Worm (Caenorhabditis elegans): Measurements from ENCODE around the gene lhpp-1.
"Not testable (repeated sequence)": the region's sequence is repeated elsewhere in the genome, so short reads cannot be mapped to it uniquely, and the experiment has no call there.

Gene lhpp-1

DNA sequence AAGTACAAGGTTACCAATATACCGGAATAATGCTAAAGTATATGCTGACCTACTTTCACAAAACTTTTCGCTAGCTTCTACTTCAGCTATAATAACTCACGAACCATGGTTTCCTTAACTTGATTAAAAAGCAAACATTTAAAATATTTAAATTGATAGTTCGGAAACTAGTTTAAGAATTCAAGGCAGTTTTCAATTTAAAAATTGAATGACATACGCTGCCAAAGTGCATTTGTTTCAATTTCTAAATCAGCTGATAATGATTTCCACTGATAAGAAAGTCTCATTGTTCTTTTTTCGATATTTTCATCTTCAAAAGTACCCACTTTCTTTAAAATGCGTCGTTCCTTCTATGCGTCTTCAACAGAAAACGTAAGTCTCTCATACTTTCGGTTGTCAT lies 19.6 kb upstream of the lhpp-1 start, which contains the start of gene enpp-1:
TSS of gene enpp-1 (plus strand) at position 301 of the 400 bp plus-strand sequence.
- TF ChIP-seq med-1 (GFP tag; optimal IDR thresholded peaks at IDR 0.05; ENCODE audit: insufficient read depth); ref-1 (GFP tag; conservative IDR thresholded peaks at IDR 0.05); klf-2 (GFP tag; conservative IDR thresholded peaks at IDR 0.05): not testable (repeated sequence)

DNA sequence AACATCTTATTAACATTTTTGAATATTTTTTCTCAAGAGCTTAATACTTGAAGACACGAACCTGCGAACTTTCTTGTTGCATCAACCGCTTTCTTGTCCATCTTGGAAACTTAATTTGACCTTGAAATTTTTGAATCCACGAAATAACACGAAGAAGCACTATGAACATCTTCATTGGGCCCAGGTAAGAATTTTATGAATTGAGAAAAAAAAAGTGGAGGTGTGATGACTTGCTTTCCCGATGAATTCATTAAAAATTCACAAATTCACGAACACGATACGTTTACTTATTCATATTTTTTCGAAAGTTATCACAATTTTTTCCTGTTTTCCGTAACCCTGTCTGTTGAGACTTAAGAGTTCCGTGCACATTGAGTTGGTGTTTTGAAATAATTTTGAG lies 19.1 kb upstream of the lhpp-1 start, which contains the start of gene C27A7.6:
TSS of gene C27A7.6 (minus strand) at position 101 of the 400 bp plus-strand sequence.
- TF ChIP-seq cog-1 (tag; optimal IDR thresholded peaks at IDR 0.05); klf-2 (GFP tag; conservative IDR thresholded peaks at IDR 0.05); ztf-29 (GFP tag; IDR thresholded peaks at IDR 0.05): not testable (repeated sequence)

DNA sequence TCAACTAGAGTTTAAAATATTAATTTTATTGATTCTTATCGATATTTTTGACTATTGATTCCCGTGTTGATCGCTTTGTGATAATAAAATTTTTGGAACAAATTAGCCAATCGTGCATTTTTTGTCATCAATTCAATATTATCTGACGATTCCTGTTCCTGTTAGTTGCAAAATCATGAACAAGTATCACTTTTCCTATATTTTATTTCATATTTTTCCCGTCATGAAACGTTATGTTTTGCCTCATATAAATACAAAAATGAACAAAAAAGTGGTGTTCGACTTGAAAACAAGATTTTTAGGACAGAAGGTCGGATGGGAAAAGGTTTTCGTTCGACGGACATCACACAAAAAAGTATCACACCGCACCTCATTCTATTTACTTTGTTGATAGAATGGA lies 9.7 kb upstream of the lhpp-1 start, which contains the start of gene C13C4.6:
TSS of gene C13C4.6 (plus strand) at position 301 of the 400 bp plus-strand sequence.
- no peak for TF ChIP-seq ztf-29 (GFP tag; IDR thresholded peaks at IDR 0.05)
- TF ChIP-seq ztf-23 (GFP tag; IDR thresholded peaks at IDR 0.05) = no peak
- no peak for TF ChIP-seq T22C8.4 (GFP tag; IDR thresholded peaks at IDR 0.05)
- TF ChIP-seq tab-1 (GFP tag; IDR thresholded peaks at IDR 0.05) = no peak
- TF ChIP-seq cog-1 (tag; optimal IDR thresholded peaks at IDR 0.05) = no peak
- no peak for TF ChIP-seq ref-1 (GFP tag; conservative IDR thresholded peaks at IDR 0.05)
- TF ChIP-seq med-1 (GFP tag; optimal IDR thresholded peaks at IDR 0.05; ENCODE audit: insufficient read depth) = no peak
- no peak for TF ChIP-seq klf-2 (GFP tag; conservative IDR thresholded peaks at IDR 0.05)
- no peak for TF ChIP-seq flt-1 (GFP tag; IDR thresholded peaks at IDR 0.05)

DNA sequence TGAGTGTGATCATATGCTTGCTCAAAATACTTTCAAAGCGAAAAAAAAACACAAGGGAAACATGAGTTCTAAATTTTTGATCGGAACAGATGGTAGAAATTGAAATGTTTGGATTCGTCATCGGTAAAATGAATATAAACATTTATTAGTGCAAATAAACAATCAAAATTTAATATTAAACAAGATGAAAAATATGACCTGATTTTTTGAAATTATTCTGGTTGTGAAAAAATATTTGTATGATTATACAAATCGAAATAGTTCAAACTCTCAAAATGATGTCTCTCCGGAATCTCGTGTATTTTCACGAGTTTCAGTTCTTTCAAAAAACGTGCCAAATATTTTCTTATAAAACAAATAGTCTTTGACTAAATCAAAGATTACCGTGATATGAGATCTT lies 8.8 kb upstream of the lhpp-1 start, which contains the start of gene C13C4.7:
TSS of gene C13C4.7 (minus strand) at position 101 of the 400 bp plus-strand sequence.
- no peak for TF ChIP-seq cog-1 (tag; optimal IDR thresholded peaks at IDR 0.05)
- no peak for TF ChIP-seq tab-1 (GFP tag; IDR thresholded peaks at IDR 0.05)
- TF ChIP-seq med-1 (GFP tag; optimal IDR thresholded peaks at IDR 0.05; ENCODE audit: insufficient read depth) = no peak
- no peak for TF ChIP-seq klf-2 (GFP tag; conservative IDR thresholded peaks at IDR 0.05)
- TF ChIP-seq flt-1 (GFP tag; IDR thresholded peaks at IDR 0.05) = no peak

DNA sequence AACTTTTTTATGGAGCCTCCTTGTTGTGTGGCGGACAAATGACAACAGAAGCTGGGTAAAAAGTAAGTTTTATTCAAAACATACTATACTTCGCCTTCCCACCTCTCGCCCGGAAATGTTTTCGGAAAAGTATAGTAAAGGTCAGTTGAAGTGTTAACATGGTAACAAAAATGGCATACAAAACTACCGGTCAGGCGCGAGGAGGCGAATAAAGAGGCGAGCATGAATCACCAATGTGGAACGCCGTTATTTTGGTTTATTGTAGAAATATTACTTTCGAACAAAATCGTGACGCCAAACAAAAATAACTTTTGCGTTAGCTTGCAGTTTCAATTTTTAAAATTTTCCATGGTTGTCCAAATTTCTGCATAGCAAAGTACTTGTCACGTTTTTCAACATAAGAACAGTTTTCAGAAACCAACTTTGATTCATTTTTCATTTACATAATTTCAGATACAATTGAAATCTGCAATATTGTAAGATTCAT lies 6.0 kb upstream of the lhpp-1 start, which contains the start of gene C13C4.8:
TSS of gene C13C4.8 (plus strand) at position 437 of the 487 bp plus-strand sequence.
- TF ChIP-seq flt-1 (GFP tag; IDR thresholded peaks at IDR 0.05) (no peak), med-1 (GFP tag; optimal IDR thresholded peaks at IDR 0.05; ENCODE audit: insufficient read depth) (no peak), ref-1 (GFP tag; conservative IDR thresholded peaks at IDR 0.05) (no peak), T22C8.4 (GFP tag; IDR thresholded peaks at IDR 0.05) (no peak)

DNA sequence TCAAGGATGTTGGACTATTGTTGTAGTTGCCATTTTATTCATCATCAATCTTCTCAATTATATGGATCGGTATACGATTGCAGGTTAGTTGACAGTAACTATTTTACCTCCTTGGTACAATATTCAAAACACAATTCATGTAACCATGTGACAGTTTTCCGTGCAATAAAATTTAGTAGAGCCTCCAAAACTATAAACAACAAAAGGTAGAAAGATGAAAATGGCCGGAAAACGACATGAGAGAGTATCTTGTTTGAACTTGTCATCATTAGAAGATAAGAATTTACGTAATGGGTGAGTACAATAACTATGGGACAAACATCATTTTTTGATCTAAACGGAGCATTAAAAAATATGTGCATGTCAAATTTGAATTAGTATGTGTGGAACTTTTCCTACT lies 3.5 kb upstream of the lhpp-1 start:
- no peak for TF ChIP-seq klf-2 (GFP tag; conservative IDR thresholded peaks at IDR 0.05)

DNA sequence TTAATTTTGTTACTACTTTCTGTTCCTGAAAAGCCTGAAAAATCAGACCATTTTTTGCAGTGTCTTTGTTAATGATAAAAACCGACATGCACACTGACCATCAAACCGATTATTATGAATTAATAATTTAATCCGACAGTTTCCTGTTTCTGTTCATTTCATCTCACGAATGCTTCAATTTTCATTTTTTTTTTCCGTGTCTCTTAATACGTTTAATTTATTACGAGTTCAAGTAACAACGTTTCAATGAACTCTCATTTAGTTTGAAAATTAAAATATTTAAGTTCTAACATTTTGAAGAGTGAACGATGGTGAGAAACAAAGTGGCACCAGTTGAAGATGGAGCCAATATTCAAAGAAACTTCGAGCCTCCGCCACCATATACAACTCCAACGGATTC lies 3.1 kb upstream of the lhpp-1 start, which contains the start of gene spin-1:
TSS of gene spin-1 (plus strand) at position 301 of the 400 bp plus-strand sequence.
- TF ChIP-seq T22C8.4 (GFP tag; IDR thresholded peaks at IDR 0.05) (no peak), ztf-23 (GFP tag; IDR thresholded peaks at IDR 0.05) (no peak), tab-1 (GFP tag; IDR thresholded peaks at IDR 0.05) (no peak), klf-2 (GFP tag; conservative IDR thresholded peaks at IDR 0.05) (no peak), ref-1 (GFP tag; conservative IDR thresholded peaks at IDR 0.05) (no peak), med-1 (GFP tag; optimal IDR thresholded peaks at IDR 0.05; ENCODE audit: insufficient read depth) (no peak), ztf-29 (GFP tag; IDR thresholded peaks at IDR 0.05) (no peak), cog-1 (tag; optimal IDR thresholded peaks at IDR 0.05) (no peak), flt-1 (GFP tag; IDR thresholded peaks at IDR 0.05) (no peak)

DNA sequence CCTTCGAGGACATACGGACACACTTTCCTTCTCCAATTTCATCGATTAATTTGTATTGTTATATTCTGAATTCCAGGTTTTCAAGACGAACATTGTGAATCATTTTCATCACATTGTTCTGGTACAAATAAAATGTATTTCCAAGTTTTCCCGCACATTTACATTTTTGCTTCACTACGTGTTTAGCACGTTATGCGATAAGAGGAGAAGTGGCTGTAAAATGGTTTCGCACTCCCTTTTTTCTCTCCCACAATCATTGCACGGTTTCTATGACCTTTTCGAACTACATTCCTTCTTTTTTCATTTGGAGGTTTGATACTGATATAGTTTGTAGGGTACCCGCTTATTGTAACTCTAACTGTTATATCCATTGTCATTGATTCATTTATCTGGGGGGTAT lies 2.1 kb upstream of the lhpp-1 start:
- TF ChIP-seq cog-1 (tag; optimal IDR thresholded peaks at IDR 0.05) (no peak), flt-1 (GFP tag; IDR thresholded peaks at IDR 0.05) (no peak), ztf-29 (GFP tag; IDR thresholded peaks at IDR 0.05) (no peak), ztf-23 (GFP tag; IDR thresholded peaks at IDR 0.05) (no peak), klf-2 (GFP tag; conservative IDR thresholded peaks at IDR 0.05) (no peak), med-1 (GFP tag; optimal IDR thresholded peaks at IDR 0.05; ENCODE audit: insufficient read depth) (no peak), tab-1 (GFP tag; IDR thresholded peaks at IDR 0.05) (no peak)

DNA sequence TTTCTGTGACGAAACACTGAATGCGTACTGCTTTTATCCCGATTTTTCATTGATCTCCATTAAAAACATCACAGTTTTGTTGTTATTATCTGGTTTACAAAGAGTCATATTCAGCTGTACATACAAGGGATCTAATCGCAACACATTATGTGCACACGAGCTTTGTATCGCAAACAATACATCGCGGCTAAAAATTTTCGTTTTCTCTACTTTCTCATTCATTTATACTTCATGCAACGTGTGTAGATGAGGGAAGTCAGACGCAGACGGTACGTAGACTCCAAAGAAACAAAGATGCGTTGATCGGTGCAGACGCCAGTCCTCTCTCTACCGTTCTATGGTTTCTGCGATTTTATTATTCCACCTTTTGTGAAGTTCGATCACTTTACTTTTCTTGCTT lies 4.8 kb downstream of the lhpp-1 start, which contains the start of gene nhr-136:
TSS of gene nhr-136 (plus strand) at position 301 of the 400 bp plus-strand sequence.
- TF ChIP-seq ztf-23 (GFP tag; IDR thresholded peaks at IDR 0.05) (no peak), cog-1 (tag; optimal IDR thresholded peaks at IDR 0.05) (no peak), med-1 (GFP tag; optimal IDR thresholded peaks at IDR 0.05; ENCODE audit: insufficient read depth) (no peak), ref-1 (GFP tag; conservative IDR thresholded peaks at IDR 0.05) (no peak), ztf-29 (GFP tag; IDR thresholded peaks at IDR 0.05) (no peak), T22C8.4 (GFP tag; IDR thresholded peaks at IDR 0.05) (no peak), tab-1 (GFP tag; IDR thresholded peaks at IDR 0.05) (no peak), flt-1 (GFP tag; IDR thresholded peaks at IDR 0.05) (no peak), klf-2 (GFP tag; conservative IDR thresholded peaks at IDR 0.05) (no peak)

DNA sequence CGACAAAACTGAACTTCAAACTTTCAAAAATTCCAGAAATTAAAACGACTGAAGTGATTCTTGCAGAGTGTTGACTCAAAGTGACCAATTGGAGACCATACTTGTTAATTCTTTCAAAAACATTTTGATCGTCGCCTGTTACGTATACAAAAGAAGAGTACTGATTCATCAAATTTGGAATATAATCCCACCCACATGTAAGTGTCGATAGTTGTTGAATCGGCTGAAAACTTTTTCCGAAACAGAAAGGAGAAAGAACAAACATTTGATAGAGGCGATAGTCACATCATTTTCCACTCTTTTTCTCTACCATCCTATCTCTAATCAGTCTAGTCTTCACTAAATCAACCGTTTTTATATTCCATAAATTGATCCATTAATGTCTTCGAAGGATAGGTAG lies 7.7 kb downstream of the lhpp-1 start, which contains the start of gene nhr-153:
TSS of gene nhr-153 (plus strand) at position 301 of the 400 bp plus-strand sequence.
- TF ChIP-seq T22C8.4 (GFP tag; IDR thresholded peaks at IDR 0.05) = no peak
- TF ChIP-seq cog-1 (tag; optimal IDR thresholded peaks at IDR 0.05) = no peak
- no peak for TF ChIP-seq klf-2 (GFP tag; conservative IDR thresholded peaks at IDR 0.05)
- TF ChIP-seq tab-1 (GFP tag; IDR thresholded peaks at IDR 0.05) = no peak
- TF ChIP-seq ztf-23 (GFP tag; IDR thresholded peaks at IDR 0.05) = no peak
- TF ChIP-seq ref-1 (GFP tag; conservative IDR thresholded peaks at IDR 0.05) = no peak
- TF ChIP-seq med-1 (GFP tag; optimal IDR thresholded peaks at IDR 0.05; ENCODE audit: insufficient read depth) = no peak
- TF ChIP-seq ztf-29 (GFP tag; IDR thresholded peaks at IDR 0.05) = no peak
- TF ChIP-seq flt-1 (GFP tag; IDR thresholded peaks at IDR 0.05) = no peak

Data from whole organism, midembryonic.